Worm (Caenorhabditis elegans) whole organism, dauer: Measurements from ENCODE around the gene C06G4.6.
"Not testable (repeated sequence)": the region's sequence is repeated elsewhere in the genome, so short reads cannot be mapped to it uniquely, and the experiment has no call there.

ENCODE experiments used
- unc-62 ChIP-seq: sonication (generic microtip); optimal IDR thresholded peaks from 2 replicates; lab custom pipeline; 2017; ENCODE audit warnings: missing biosample characterization, missing genetic modification reagents, missing genetic modification characterization

The C06G4.6 gene

DNA sequence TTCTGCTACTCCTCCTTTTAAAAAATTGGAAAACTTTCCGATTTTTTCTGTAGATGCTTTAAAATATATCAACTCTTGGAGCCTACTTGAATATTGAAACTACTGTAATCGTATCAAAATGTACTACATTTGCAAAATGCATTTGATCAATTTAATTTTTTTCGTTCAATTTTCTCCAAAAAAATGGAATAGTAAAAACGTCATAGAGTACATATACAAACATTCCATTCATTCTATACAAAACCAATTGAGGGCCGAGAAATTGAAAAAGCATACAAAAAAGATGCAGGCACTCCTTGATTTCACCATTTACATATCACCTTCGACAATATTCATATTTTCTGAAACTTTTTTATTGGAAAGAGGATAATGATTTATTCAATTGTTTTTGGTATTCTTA is at the start of gene C06G4.6:
C06G4.6 (plus strand) TSS at position 301 of the 400 bp plus-strand sequence.
- TF ChIP-seq unc-62 = no peak

DNA sequence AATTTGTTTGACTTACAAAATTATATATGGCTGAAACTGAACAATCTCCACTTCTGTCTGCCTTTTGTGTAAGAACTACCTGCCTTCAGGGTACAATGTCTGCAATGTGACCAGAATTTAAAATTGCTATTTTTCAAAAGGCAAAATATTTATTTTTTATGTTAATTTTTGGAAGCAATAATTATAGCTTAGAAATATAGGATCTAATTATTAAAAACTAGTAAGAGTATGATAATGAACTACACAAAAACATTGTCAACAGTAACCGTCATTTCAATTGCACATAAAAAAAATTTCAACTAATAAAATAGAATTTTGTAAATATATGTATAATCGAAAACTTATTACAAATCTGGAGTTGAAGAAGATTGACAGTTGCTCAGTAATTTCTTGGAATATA is 47.2 kb upstream of the C06G4.6 start, which contains the start of gene C29E4.9:
C29E4.9 (minus strand) TSS at position 101 of the 400 bp plus-strand sequence.
- no peak for TF ChIP-seq unc-62

DNA sequence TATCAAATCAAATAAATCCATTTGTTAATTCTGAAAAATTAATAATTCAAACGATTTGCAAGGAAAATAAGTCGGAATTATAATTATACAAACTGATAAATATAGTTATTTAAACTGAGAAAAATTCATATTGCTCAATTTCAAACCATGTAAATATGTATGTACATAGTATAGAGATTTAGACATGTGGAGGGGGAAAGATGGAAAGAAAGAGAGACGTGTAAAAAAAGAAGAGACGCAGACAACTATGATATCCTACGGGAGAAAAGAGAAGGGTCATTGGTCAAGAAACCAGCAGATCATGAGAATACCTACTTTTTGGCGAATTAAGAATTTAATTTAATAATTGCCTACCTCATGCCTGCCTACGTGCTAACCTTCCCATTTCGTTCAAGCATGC is 46.1 kb upstream of the C06G4.6 start, which contains the start of gene C29E4.11:
C29E4.11 (minus strand) TSS at position 30 of the 400 bp plus-strand sequence.
- no peak for TF ChIP-seq unc-62

DNA sequence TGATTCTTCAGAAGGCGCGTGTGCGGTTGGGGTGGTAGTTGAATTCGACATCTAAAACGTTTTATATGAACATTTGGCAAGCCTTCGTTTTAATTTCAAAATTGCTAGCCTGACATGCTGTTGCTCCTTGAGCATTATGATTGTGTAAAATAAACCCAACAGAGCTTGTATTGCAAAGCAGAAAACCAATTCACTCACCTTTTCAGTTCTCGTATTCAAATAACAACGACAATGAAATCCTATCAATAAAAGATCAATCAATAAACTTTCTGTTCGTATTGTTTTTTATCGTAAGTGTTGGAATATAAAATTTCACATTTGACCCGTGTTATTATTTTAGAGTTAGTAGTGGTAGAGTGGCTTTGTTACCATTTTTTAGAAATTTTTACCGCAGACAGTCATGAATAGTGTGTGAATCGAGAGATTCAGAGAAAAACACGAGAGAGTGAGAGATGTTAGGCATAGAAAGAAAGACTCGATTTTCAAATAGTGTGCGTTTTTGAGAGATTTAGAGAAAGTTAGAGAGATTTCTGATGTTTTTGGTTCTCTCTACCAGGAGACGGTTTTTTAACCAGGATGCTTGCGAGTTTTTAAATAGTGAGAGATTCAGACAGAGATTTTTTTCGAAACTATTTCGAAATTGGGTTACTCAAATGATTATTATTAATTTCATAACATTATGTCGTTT is 45.1 kb upstream of the C06G4.6 start, which contains the start of gene F54H12.10:
F54H12.10 (minus strand) TSS at position 51 of the 688 bp plus-strand sequence.
- TF ChIP-seq unc-62 = not testable (repeated sequence)

DNA sequence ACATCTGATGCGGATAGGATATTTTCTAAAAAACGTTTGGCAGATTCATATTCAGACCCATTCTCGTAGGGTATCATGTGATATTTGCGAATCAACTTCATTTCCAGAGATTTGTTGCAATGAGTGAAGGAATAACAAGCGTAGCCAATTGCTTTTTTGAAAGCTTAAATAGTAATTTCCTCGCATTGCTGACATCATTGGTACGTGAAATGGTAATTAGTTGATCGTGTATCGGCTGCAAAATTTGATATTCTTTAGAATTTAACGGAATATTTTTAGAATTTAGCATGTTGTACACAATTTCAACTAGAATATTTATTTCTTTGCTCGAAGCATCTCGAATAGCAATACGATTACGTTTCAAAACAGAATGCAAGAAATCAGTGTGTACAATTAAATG is 41.5 kb upstream of the C06G4.6 start, which contains the start of gene F54H12.4:
F54H12.4 (minus strand) TSS at position 101 of the 400 bp plus-strand sequence.
- TF ChIP-seq unc-62 = not testable (repeated sequence)

DNA sequence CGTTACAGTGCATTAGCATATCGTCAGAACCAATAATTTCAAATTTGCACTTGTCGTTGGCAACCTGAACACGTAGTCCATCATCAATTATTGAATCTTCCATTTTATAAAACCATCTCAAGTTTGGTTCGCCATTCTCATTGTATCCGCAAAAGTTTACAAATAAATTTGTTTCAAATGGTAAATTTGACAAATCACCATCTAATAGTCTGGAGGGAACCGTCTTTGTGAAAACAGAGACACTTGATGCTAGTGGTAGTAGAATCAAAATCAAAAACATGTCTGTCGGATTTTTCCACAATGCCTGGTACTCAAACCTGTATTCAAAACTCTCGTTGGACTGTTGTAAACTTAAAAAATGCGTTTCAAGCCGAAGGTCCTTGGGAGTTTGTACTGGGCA is 39.9 kb upstream of the C06G4.6 start, which contains the start of gene F54H12.2:
F54H12.2 (plus strand) TSS at position 301 of the 400 bp plus-strand sequence.
- TF ChIP-seq unc-62 = not testable (repeated sequence)

DNA sequence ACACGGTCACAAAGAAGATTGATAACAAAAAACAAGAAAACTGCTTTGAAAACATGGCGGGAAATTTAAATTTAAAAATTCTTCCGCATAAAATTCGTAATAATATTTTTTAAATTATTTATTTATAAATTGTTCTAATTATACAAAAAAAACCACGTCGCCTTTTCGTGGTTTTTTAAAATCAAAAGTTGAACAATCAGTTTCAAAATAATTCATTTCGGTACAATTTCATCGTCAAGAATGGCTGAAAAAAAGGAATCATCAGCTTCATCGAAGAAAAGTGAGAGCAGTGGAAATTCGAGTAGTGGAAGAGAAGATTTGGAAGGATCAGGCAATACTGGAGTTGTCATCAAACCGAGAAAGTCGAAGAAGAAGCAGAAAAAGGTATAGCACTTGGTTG is 35.1 kb upstream of the C06G4.6 start, which contains the start of the genes F54H12.8 and F54H12.7:
F54H12.8 (minus strand) TSS at position 101 of the 400 bp plus-strand sequence.
F54H12.7 (plus strand) TSS at position 229 of the 400 bp plus-strand sequence.
- TF ChIP-seq unc-62 = no peak

DNA sequence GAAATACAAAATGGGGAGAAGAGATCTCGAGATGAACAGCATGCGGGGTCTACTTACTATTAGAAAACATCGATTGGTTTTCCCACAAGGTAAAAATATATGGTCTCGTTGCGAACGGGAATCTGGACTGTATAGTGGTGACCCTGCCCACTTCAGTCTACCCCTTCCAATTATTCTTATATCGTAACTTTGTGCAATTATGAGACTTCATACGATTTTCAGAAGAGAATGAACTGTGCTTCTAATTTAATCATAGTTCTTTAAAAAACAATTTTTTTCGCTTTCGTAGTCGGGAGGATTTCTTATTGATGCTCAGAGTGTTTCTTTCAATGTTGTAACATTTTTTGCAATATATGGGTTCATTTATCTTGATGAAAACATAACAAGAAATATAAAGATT is 32.1 kb upstream of the C06G4.6 start, which contains the start of gene F54H12.5:
F54H12.5 (minus strand) TSS at position 101 of the 400 bp plus-strand sequence.
- TF ChIP-seq unc-62 = no peak

DNA sequence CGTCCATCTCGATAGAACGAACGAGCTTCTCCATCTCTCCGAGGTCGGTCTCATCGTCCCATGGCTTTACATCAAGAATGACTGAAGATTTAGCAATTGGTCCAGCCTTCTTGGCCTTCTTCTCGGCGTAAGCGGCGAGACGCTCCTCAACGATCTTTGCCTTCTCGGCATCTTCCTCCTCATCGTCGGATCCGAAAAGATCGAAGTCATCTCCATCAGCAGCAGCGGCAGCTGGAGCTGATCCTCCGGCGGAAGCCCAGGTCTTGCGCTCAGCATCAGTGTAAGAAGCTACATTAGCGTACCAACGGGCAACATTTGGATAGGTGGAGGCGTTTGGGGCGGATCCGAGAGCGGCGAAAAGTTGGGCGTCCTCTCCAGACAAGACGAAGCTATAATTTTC is 31.5 kb upstream of the C06G4.6 start:
- TF ChIP-seq unc-62 = no peak

DNA sequence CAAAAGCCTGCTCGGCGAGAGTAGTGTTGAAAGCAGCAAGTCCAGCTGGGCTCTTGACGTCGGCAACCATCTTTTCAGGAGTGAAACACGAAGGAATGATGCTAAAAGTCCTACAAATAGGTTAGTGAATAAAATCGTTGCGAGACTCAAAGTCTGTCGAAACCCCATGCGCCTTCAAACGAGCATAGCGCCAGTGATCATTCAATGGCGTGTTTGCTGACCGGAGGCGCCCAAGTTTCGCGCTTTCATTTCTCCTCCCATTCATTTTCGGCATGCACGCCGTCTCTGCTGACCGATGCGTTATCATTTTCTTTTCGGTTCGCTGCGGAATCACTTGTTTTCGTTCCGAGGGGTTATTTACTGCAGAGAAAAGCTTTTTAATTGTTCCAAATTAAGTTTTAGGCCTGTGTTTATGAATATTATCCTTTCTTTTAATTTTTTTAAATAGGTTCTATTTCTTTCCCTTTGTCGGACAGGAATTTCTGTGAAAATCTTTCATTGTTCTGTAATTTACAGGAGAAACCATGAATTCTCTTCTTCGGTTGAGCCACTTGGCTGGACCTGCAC is 30.9 kb upstream of the C06G4.6 start, which contains the start of the genes eef-1B.1 and aco-2:
eef-1B.1 (minus strand) TSS at position 186 of the 567 bp plus-strand sequence.
aco-2 (plus strand) TSS at position 517 of the 567 bp plus-strand sequence.
- no peak for TF ChIP-seq unc-62

DNA sequence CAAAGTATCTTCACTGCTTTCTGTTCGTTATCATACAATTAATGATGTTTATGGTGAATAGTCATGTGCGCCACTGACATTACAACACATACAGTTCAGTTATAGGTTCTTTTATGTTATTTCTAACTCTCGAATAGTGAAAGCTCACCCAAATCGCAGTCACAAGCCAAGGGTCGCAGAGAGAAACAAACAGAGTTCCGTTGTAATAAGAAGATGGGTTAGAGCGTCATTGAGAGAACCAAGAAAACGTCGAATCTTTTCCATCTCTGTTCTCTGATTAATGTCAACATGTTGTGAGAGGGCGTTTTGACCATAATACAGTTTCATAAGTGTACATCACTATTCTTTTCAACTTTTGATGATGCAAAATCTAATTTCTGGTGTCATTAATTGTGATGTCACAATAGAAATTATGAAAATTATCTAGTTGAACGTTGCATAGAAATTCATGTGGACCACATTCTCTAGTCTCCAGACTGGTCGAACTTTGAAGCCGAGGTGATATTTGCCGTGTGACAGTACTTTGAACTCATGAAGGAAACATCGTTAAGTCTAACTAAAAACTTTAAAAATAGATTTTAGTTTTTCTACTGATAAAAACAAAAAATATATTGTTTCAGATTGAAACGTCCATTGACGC is 30.1 kb upstream of the C06G4.6 start:
- no peak for TF ChIP-seq unc-62

DNA sequence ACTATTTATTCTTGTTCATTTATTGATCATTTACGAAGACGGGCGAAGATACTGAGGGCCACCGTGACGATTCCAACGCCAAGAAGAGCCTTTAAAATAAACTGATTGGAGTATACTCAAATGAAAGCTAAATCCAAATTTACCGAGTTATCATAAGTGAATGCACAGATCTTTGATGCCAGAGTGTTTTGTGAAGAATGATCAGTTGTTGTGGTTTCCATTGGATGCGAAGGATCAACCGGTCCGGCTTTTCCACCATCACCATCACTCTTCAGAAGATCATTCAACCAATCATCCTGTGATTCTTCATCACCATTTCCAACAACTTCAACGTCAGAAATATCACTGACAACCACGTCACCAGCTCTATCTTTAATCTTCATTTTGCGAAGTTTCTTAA is 27.0 kb upstream of the C06G4.6 start:
- no peak for TF ChIP-seq unc-62

DNA sequence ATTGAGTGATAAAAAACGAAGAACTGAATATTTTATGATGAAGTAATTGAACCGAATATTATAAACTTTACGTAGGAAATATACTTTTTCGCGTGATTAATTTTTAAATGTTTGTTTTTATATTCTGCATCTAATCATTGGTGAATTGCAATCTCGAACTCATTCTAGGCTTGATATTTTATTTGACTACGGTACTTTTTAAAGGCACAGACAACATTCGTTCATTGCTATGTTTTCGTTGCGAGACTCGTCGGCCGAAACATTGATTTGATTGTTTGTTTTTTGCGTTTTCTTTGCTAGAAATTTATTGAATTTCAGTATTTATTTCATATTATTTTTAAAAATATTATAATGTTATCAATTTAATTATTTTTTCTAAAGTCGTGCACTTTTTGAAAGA is 26.4 kb upstream of the C06G4.6 start, which contains the start of gene C06G4.4:
C06G4.4 (minus strand) TSS at position 36 of the 400 bp plus-strand sequence.
- TF ChIP-seq unc-62 = no peak

DNA sequence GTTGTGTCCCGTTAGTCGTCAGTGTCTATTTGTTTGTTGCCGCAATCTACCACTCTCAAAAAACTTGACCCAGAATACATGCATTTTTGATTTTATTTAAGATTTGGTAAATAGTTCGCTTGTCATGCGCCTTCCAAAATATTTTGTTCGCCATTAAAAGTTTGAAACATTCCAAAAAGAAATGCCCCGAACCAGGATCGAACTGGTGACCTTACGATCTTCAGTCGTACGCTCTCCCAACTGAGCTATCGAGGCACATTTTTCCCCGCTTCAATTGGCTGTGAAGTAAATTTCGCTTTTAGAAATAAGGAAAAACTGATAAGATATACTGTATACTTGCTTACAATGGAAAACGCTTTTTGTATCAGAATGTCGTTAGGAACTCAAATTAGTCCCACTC is 25.9 kb upstream of the C06G4.6 start:
- TF ChIP-seq unc-62 = no peak

DNA sequence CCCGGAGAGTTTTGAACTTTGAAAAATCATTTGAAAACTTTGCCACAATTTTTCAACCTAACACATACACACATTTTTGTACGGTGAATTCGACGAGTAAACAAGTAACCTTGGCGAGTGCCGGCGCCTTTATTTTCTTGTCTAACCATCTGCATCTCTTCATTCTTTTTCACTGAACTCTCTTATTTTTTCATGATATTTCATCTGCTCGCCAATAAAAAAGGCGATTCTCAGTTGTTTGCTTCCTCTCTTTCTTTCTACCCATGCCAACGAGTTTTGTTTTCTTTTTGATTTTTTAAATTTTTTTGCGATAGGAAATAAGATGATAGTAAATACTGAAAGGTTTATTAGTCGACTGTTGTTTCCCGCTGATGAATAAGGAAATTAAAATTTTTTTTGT is 25.5 kb upstream of the C06G4.6 start:
- no peak for TF ChIP-seq unc-62

DNA sequence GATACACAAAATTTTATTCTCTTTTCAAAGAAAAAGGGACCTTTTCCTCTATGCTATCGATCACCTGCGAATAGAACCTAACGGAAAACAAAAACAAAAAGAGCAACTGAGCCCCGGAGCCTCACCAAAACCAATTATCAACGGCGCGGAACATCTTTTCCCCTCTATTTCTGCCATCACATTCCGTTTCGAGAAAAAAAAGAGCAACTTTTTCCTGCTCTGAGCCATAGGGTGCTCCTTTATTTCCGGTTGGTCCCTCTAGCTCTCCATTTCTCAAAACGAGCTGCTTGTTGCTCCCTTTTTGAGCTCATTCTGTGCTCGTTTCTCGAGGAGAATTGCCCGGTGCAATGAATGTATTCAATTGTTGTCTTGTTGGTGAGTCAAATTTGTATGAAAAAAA is 24.5 kb upstream of the C06G4.6 start, which contains the start of gene clp-1:
clp-1 (plus strand) TSS at position 301 of the 400 bp plus-strand sequence.
- TF ChIP-seq unc-62 = no peak

DNA sequence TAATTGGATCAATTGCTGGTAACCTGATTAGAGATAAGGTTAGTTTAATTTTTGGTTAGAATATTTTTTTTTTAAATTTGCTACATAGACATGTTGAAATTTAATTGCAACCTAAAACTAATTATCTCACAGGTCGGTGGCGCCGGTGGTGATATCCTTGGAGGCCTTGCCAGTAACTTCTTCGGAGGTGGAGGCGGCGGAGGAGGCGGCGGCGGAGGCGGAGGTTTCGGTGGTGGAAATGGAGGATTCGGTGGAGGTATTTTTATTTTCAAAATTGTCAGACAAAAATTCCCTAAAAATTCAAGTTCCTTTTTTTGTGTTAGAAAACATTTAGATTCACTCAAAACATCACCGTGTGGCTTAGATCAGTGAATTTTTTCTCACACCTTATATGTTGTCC is 23.0 kb upstream of the C06G4.6 start:
- no peak for TF ChIP-seq unc-62
